Worm (Caenorhabditis elegans): ENCODE measurements around the gene clec-24.

The clec-24 gene

ce11 chrV:16829396-16829795 lies 32.4 kb upstream of the clec-24 start, which contains the start of gene srh-214:
srh-214 (minus strand) TSS chrV:16829755.
- TF ChIP-seq hmg-4 (GFP tag; optimal IDR thresholded peaks at IDR 0.05): no peak
- TF ChIP-seq tra-4 (tag; optimal IDR thresholded peaks at IDR 0.05): no peak
- no peak for TF ChIP-seq hmbx-1 (tag; optimal IDR thresholded peaks at IDR 0.05)
- TF ChIP-seq pes-1 (GFP tag; IDR thresholded peaks at IDR 0.05): no peak
- no peak for TF ChIP-seq ama-1 (optimal IDR thresholded peaks at IDR 0.05)
- TF ChIP-seq sea-1 (GFP tag; conservative IDR thresholded peaks at IDR 0.05): no peak
- TF ChIP-seq ceh-36 (tag; optimal IDR thresholded peaks at IDR 0.05): no peak
- no peak for TF ChIP-seq flt-1 (GFP tag; IDR thresholded peaks at IDR 0.05)
- no peak for TF ChIP-seq ceh-13 (GFP tag; optimal IDR thresholded peaks at IDR 0.05)
- TF ChIP-seq tbx-11 (GFP tag; IDR thresholded peaks at IDR 0.05): no peak
- TF ChIP-seq ets-7 (tag; optimal IDR thresholded peaks at IDR 0.05): no peak
- TF ChIP-seq B0310.2 (tag; optimal IDR thresholded peaks at IDR 0.05): no peak
- TF ChIP-seq scrt-1 (GFP tag; IDR thresholded peaks at IDR 0.05): no peak
- TF ChIP-seq tbx-37 (GFP tag; conservative IDR thresholded peaks at IDR 0.05): no peak
- TF ChIP-seq F13C5.2 (tag; optimal IDR thresholded peaks at IDR 0.05): no peak
- no peak for TF ChIP-seq hnd-1 (tag; optimal IDR thresholded peaks at IDR 0.05)
- no peak for TF ChIP-seq aly-1 (tag; optimal IDR thresholded peaks at IDR 0.05)

- TF ChIP-seq ceh-36 (tag; optimal IDR thresholded peaks at IDR 0.05) (no peak), ceh-13 (GFP tag; optimal IDR thresholded peaks at IDR 0.05) (no peak)
These were observed 30.5 kb upstream of the clec-24 start for ce11 chrV:16831310-16831709.

- TF ChIP-seq ceh-13 (GFP tag; optimal IDR thresholded peaks at IDR 0.05): no peak
- no peak for TF ChIP-seq hnd-1 (tag; optimal IDR thresholded peaks at IDR 0.05)
- no peak for TF ChIP-seq scrt-1 (GFP tag; IDR thresholded peaks at IDR 0.05)
- no peak for TF ChIP-seq sea-1 (GFP tag; conservative IDR thresholded peaks at IDR 0.05)
- TF ChIP-seq tbx-11 (GFP tag; IDR thresholded peaks at IDR 0.05): no peak
These were observed 29.9 kb upstream of the clec-24 start, which contains the start of gene srh-215 for ce11 chrV:16831921-16832320. srh-215 (minus strand) TSS chrV:16832021.

- TF ChIP-seq sea-1 (GFP tag; conservative IDR thresholded peaks at IDR 0.05): no peak
- TF ChIP-seq scrt-1 (GFP tag; IDR thresholded peaks at IDR 0.05): no peak
- no peak for TF ChIP-seq aly-1 (tag; optimal IDR thresholded peaks at IDR 0.05)
- no peak for TF ChIP-seq B0310.2 (tag; optimal IDR thresholded peaks at IDR 0.05)
- no peak for TF ChIP-seq ceh-13 (GFP tag; optimal IDR thresholded peaks at IDR 0.05)
- TF ChIP-seq tbx-37 (GFP tag; conservative IDR thresholded peaks at IDR 0.05): no peak
- no peak for TF ChIP-seq ceh-36 (tag; optimal IDR thresholded peaks at IDR 0.05)
- TF ChIP-seq ets-7 (tag; optimal IDR thresholded peaks at IDR 0.05): no peak
- TF ChIP-seq tbx-11 (GFP tag; IDR thresholded peaks at IDR 0.05): no peak
- TF ChIP-seq pes-1 (GFP tag; IDR thresholded peaks at IDR 0.05): no peak
- TF ChIP-seq hmg-4 (GFP tag; optimal IDR thresholded peaks at IDR 0.05): no peak
- TF ChIP-seq hnd-1 (tag; optimal IDR thresholded peaks at IDR 0.05): no peak
These were observed 28.9 kb upstream of the clec-24 start, which contains the start of gene phy-3 for ce11 chrV:16832865-16833264. phy-3 (plus strand) TSS chrV:16833165.

- no peak for TF ChIP-seq tbx-37 (GFP tag; conservative IDR thresholded peaks at IDR 0.05)
- no peak for TF ChIP-seq flt-1 (GFP tag; IDR thresholded peaks at IDR 0.05)
- TF ChIP-seq hmbx-1 (tag; optimal IDR thresholded peaks at IDR 0.05): no peak
- TF ChIP-seq hnd-1 (tag; optimal IDR thresholded peaks at IDR 0.05): no peak
- TF ChIP-seq ets-7 (tag; optimal IDR thresholded peaks at IDR 0.05): no peak
- TF ChIP-seq tra-4 (tag; optimal IDR thresholded peaks at IDR 0.05): no peak
- TF ChIP-seq F13C5.2 (tag; optimal IDR thresholded peaks at IDR 0.05): no peak
- no peak for TF ChIP-seq hmg-4 (GFP tag; optimal IDR thresholded peaks at IDR 0.05)
- no peak for TF ChIP-seq ceh-13 (GFP tag; optimal IDR thresholded peaks at IDR 0.05)
These were observed 28.1 kb upstream of the clec-24 start for ce11 chrV:16833672-16834071.

ce11 chrV:16834989-16835388 lies 26.8 kb upstream of the clec-24 start, which contains the start of gene tni-3:
tni-3 (minus strand) TSS chrV:16835128.
- TF ChIP-seq tra-4 (tag; optimal IDR thresholded peaks at IDR 0.05): no peak
- TF ChIP-seq tbx-11 (GFP tag; IDR thresholded peaks at IDR 0.05): no peak
- no peak for TF ChIP-seq ets-7 (tag; optimal IDR thresholded peaks at IDR 0.05)
- no peak for TF ChIP-seq F13C5.2 (tag; optimal IDR thresholded peaks at IDR 0.05)
- TF ChIP-seq sea-1 (GFP tag; conservative IDR thresholded peaks at IDR 0.05): no peak
- no peak for TF ChIP-seq hnd-1 (tag; optimal IDR thresholded peaks at IDR 0.05)
- TF ChIP-seq ceh-36 (tag; optimal IDR thresholded peaks at IDR 0.05): no peak
- no peak for TF ChIP-seq tbx-37 (GFP tag; conservative IDR thresholded peaks at IDR 0.05)
- no peak for TF ChIP-seq hmbx-1 (tag; optimal IDR thresholded peaks at IDR 0.05)
- TF ChIP-seq pes-1 (GFP tag; IDR thresholded peaks at IDR 0.05): no peak
- TF ChIP-seq B0310.2 (tag; optimal IDR thresholded peaks at IDR 0.05): no peak
- no peak for TF ChIP-seq hmg-4 (GFP tag; optimal IDR thresholded peaks at IDR 0.05)
- no peak for TF ChIP-seq ceh-13 (GFP tag; optimal IDR thresholded peaks at IDR 0.05)
- no peak for TF ChIP-seq aly-1 (tag; optimal IDR thresholded peaks at IDR 0.05)
- TF ChIP-seq flt-1 (GFP tag; IDR thresholded peaks at IDR 0.05): no peak
- TF ChIP-seq scrt-1 (GFP tag; IDR thresholded peaks at IDR 0.05): no peak
- TF ChIP-seq ama-1 (optimal IDR thresholded peaks at IDR 0.05): no peak

ce11 chrV:16836100-16836499 lies 25.7 kb upstream of the clec-24 start:
- TF ChIP-seq hnd-1 (tag; optimal IDR thresholded peaks at IDR 0.05) (no peak), hmg-4 (GFP tag; optimal IDR thresholded peaks at IDR 0.05) (no peak), ceh-36 (tag; optimal IDR thresholded peaks at IDR 0.05) (no peak), F13C5.2 (tag; optimal IDR thresholded peaks at IDR 0.05) (no peak), tbx-37 (GFP tag; conservative IDR thresholded peaks at IDR 0.05) (no peak), sea-1 (GFP tag; conservative IDR thresholded peaks at IDR 0.05) (no peak), ama-1 (optimal IDR thresholded peaks at IDR 0.05) (no peak), hmbx-1 (tag; optimal IDR thresholded peaks at IDR 0.05) (no peak), scrt-1 (GFP tag; IDR thresholded peaks at IDR 0.05) (no peak), tbx-11 (GFP tag; IDR thresholded peaks at IDR 0.05) (no peak), tra-4 (tag; optimal IDR thresholded peaks at IDR 0.05) (no peak), aly-1 (tag; optimal IDR thresholded peaks at IDR 0.05) (no peak)

ce11 chrV:16838435-16838834 lies 23.4 kb upstream of the clec-24 start:
- no peak for TF ChIP-seq aly-1 (tag; optimal IDR thresholded peaks at IDR 0.05)
- no peak for TF ChIP-seq sea-1 (GFP tag; conservative IDR thresholded peaks at IDR 0.05)
- no peak for TF ChIP-seq ceh-36 (tag; optimal IDR thresholded peaks at IDR 0.05)
- TF ChIP-seq hnd-1 (tag; optimal IDR thresholded peaks at IDR 0.05): no peak
- TF ChIP-seq ama-1 (optimal IDR thresholded peaks at IDR 0.05): no peak
- TF ChIP-seq hmbx-1 (tag; optimal IDR thresholded peaks at IDR 0.05): no peak
- no peak for TF ChIP-seq scrt-1 (GFP tag; IDR thresholded peaks at IDR 0.05)
- TF ChIP-seq ets-7 (tag; optimal IDR thresholded peaks at IDR 0.05): no peak
- no peak for TF ChIP-seq pes-1 (GFP tag; IDR thresholded peaks at IDR 0.05)
